Fruit fly (Drosophila melanogaster) S2 (cell line): ENCODE results near the gene CG13313.

Experiments used
- CG8478 ChIP-seq: fragments of >200 bp; optimal IDR thresholded peaks from 2 replicates; lab custom pipeline; 2018
- CTCF ChIP-seq, 2 experiments: fragments of >200 bp; optimal IDR thresholded peaks; 2 replicates each; lab custom pipeline; 2018

CG13313 gene

DNA sequence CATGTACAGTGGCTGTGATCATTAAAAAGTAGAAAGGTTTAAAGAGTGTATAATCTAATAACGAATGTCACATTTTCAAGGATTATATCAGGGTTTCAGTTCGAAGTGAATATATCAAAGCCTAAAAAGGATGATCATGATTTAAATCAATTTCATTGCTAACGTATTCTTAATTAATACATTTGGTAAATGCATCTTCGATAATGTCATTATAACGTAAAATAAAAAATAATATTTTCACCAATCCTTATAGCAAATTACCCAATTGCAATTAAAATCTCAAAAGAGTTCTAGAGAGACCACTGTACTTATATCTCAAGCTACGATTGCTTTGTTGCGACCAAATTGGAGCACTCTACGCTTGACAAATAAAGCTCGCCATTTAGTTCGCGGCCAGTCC, 23.4 kb downstream of the CG13313 start:
- TF ChIP-seq CTCF (optimal IDR thresholded peaks at IDR 0.05; lab: Kevin White, UChicago) (no peak), CG8478 (lab: Kevin White, UChicago) (no peak)

DNA sequence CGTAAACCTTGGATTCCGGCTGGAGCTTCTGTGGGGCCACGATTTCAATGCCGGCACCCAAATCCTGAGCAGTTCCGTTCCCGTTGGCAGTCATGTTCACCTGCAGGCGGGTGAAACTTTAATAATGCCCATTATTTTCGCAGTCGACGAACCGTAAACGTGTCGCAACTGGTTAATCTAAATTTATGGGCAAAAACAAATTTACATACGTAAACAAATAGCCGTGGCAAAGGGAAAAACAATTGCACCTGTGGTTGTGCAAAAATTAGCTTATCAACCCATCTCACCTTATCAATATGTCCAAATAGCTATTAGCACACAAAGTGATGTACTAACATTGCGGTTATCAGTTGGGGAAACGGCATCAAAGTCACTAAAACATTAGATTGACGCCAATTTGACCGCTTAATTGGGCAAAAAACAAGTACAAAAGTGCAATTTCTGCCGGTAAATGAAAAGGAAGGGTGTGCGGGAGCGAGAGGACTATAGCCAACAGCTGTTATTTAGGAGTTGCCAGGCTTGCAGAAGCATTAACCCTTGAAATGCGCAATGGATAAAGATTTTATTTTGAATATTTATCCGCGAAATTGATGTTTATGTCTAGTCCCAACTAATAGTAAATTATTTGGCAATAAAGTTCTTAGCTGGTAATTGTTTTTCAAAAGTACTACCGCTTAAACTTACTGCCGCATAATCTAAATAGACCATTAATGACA, 26.6 kb downstream of the CG13313 start:
- no peak for TF ChIP-seq CG8478 (lab: Kevin White, UChicago)
- TF ChIP-seq CTCF (optimal IDR thresholded peaks at IDR 0.05; lab: Kevin White, UChicago) = no peak

DNA sequence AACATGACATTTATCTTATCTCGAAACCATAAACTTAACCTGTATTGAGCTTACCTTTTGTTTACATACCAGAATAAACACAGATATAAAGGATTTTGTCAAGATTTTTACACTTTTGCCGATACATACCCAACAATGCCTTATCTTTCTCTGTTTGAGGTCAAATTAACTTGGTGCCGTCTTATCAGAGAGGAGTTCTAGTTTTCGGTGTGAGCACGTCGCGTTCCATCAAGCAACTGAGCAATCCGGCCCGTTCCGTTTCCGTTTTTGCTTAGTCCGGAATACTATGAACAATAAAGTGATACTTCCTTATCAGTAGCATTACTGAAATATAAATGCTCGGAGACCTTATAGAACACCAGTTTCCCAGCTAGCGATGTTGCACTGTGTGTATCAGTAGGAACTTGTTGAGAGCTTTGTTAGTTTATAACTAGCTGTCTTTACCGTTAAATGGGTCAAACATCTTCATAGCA, 27.2 kb downstream of the CG13313 start, which contains the start of gene Galk:
Gene Galk, minus strand, starts transcription at position 244 of the 473 bp plus-strand sequence.
- TF ChIP-seq CTCF (optimal IDR thresholded peaks at IDR 0.05; lab: Kevin White, UChicago) (no peak), CG8478 (lab: Kevin White, UChicago) (no peak)

DNA sequence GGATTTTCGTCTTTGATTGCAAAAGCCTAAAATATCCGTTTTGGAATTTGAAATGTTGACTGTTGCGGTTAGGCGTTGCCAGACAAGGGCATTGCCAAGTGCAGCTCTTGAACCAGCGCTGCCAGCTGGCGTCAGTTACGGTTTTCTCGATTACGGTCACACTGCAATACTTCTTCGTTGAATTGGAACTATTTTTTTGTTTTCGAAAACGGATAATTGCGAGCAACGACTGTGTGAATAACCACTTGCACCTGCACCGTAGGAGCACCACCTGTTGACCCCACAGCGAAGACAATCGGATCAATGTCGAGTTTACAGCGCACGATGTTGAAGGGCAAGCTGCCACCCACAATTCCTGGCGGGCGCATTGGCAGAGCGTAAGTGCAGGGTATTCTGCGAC, 27.9 kb downstream of the CG13313 start, which contains the start of gene CG5068:
Gene CG5068, plus strand, starts transcription at position 129 of the 400 bp plus-strand sequence.
- TF ChIP-seq CTCF (optimal IDR thresholded peaks at IDR 0.05; lab: Kevin White, UChicago) (peak in 1 of 2 experiments; percentile 47), CG8478 (lab: Kevin White, UChicago) (no peak)

DNA sequence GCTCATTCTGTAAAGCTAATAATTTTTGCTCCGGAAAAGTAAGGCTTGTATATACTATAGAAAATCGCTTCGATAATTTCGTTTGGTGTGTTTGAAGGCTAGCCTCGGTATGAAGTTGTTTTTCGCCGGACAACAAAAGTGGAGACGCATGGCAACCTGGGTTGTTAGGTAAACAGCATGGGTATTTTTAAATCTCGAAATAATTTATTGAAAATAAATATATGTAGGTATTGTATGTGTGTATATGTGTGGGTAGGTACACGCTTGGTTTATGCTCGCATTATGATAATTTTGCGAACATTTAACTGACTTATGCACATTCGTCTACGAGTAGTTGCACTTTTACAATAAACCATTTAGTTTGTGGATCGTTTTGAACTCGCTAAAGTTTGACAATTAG, 31.5 kb downstream of the CG13313 start, which contains the start of gene CG5280:
Gene CG5280, minus strand, starts transcription at position 101 of the 400 bp plus-strand sequence.
- TF ChIP-seq CG8478 (lab: Kevin White, UChicago) (no peak), CTCF (optimal IDR thresholded peaks at IDR 0.05; lab: Kevin White, UChicago) (no peak)

DNA sequence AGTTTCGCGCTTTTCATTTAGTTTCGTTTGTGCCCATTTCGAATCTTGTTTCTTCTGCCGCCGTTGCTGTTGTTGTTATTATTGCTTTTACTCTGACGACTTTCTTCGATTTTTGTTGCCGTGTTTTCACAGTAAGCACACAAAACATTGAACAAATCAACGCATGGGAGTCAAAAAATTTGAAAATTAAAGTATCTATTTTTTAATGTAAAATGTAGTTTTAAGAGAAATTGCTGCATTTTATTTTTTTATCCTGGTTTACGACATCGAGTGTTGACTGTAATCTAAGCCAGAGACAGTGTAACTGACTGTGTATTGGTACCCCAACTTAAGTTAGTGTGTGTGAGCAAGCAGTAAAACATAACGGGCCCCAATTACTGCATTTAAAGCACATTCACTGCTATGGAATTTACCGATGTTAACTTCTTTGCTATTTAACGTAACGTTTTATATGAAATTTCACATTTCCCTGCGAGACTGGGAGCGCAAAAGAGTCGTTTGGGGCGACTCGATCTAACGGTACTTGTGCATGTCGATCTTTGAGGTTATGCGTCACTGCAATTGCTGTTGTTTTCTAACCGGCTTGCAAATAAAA, 37.6 kb downstream of the CG13313 start:
- TF ChIP-seq CG8478 (lab: Kevin White, UChicago) (no peak), CTCF (optimal IDR thresholded peaks at IDR 0.05; lab: Kevin White, UChicago) (no peak)

DNA sequence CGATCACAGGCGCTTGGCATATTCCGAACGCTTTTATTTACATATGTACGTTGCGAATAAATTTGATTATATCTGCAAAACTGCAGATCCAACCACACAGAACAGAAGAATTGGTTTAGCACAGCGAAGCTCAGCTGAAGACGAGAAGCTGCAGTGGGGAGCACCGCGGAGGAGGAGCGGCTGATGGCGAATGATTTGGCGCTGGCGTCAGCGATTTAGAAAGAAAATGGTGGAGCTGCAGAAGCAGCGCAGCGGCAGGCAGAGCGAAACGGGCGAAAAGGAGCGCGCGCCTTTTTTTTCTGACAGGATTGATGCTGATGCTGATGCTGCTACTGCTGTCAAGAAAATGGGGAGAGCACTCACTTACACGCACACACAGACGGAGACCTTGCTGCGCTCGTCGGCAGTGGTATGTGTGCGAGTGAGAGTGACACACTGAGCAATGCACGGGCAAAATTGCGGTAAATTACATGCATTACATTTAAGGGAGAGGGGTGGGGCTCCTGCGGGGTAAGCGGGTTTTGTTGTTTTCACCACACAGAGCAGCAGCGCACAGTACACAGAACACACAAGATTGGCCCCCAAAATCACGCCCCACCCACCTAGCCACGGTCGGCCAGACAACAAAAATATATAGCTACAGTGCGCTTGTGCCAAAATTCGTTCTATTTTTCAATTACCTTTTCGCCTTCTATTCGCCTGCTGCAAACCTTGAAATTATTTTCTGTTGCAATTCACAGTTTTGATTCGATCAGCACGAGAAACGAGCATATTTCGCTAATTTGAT, 38.4 kb downstream of the CG13313 start:
- TF ChIP-seq CTCF (optimal IDR thresholded peaks at IDR 0.05; lab: Kevin White, UChicago) (no peak), CG8478 (lab: Kevin White, UChicago) (no peak)

DNA sequence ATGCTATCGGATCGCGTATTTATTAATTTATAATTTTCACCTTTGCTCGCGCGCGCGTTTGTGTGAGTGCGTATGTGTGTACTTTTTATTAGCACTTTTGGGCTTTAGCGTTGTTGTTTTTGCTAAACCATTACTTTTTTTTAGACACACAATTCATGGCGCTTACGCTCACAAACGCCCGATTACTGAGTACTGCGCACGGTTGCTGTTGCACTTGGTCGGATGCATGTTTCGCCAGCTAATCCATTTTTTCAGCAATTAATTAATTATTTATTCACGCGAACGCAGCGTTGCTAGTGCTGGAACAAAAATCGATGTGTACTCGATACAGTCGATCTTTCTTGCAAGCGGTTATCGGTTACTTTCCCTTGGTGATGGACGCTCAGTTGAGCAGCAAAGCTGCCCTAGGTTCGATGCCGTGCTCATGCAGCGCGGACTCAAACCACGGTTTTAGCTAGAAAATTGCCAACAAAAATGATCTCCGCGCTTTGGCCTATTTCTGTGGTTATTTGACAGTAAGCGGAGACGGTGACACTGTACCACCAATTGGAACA, 39.1 kb downstream of the CG13313 start, which contains the start of the genes smg and CG5087:
Gene smg, minus strand, starts transcription at position 304 of the 554 bp plus-strand sequence.
Gene CG5087, plus strand, starts transcription at position 499 of the 554 bp plus-strand sequence.
- TF ChIP-seq CG8478 (lab: Kevin White, UChicago) = no peak
- peak; percentile 70 to 78 for TF ChIP-seq CTCF (optimal IDR thresholded peaks at IDR 0.05; lab: Kevin White, UChicago)

DNA sequence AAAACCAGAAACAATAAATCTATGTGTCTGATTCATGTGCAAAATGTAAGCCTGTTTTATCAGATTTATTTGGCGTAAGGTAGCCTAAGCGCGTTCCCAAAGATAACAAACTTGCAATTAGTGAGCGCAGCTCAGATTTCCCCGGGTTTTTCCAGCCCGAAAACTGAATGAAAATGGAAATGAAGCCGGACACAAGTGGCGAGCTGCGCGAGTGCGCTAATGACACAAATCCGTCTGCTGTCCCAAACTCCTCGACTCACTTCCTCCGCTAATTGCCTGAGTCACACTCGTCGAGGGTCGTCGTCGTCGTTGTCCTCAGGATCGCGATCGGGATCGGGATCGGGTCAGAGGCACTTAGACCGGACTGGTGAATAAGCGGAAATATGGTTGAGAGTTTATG, 43.9 kb downstream of the CG13313 start:
- no peak for TF ChIP-seq CTCF (optimal IDR thresholded peaks at IDR 0.05; lab: Kevin White, UChicago)
- TF ChIP-seq CG8478 (lab: Kevin White, UChicago) = no peak

DNA sequence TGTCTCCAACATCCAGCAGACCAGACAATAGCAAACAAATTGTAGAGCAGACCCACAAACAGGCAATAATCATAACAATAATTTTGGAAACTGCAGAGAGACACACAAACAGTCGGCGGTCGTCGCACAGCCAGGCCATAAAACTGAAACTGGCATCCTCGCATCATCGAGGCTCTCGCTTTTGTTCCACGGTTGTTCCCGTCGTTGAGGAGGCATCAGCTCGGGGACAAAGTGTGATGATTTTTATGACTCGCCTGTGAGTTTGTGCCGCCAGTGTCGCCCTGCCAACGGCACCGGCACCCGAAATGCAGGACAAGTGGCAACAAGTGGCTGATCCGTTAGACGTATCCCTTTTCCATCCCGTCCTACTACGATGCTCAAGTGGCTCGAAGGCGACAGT, 44.7 kb downstream of the CG13313 start:
- no peak for TF ChIP-seq CTCF (optimal IDR thresholded peaks at IDR 0.05; lab: Kevin White, UChicago)
- TF ChIP-seq CG8478 (lab: Kevin White, UChicago) = no peak

DNA sequence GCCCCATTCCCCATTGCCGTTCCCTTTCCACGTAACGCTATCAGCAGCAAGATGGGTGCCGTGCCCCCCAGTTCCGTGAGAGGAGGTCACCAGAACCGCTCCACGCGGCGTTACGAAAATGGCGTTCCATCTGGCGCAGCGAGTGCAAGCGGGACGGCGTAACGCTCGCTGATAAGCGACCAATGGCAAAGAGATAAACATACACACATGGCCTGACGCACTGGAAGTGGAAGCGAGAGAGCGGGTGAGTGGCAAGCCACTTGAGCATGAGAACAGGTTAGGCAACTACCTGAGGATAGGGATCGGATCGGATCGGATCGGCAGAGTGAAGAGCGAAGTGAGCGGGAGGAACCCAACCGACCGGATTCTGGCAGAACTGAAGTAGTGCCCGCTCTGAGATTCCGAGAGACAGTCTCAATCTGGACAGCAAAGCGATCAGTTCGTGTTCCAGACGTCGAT, 46.2 kb downstream of the CG13313 start, which contains the start of gene Doc3:
Gene Doc3, plus strand, starts transcription at position 409 of the 459 bp plus-strand sequence.
- TF ChIP-seq CG8478 (lab: Kevin White, UChicago) (no peak), CTCF (optimal IDR thresholded peaks at IDR 0.05; lab: Kevin White, UChicago) (peak in 1 of 2 experiments; percentile 24)

DNA sequence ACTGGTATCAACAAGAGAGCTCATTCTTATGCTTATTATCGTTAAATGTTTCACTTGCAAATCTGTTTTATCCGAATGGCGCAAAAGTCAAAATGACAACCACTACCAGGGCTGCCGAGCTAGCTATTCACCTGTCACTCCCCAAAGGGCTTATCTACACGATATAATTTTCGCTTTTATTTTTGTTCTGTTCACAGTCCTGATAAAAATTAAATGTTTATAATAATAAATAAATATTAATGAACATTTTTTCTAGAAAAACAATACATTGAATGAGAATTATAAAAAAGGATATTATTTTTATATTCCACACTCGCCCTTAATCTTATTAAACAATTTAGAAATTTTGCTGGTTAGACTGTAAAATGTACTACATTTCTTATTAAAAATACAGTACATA, 51.1 kb downstream of the CG13313 start, which contains the start of gene CG5194:
Gene CG5194, minus strand, starts transcription at position 101 of the 400 bp plus-strand sequence.
- TF ChIP-seq CTCF (optimal IDR thresholded peaks at IDR 0.05; lab: Kevin White, UChicago) (no peak), CG8478 (lab: Kevin White, UChicago) (no peak)
